Fruit fly (Drosophila melanogaster): ENCODE data around the gene CG15210.

The CG15210 gene

DNA sequence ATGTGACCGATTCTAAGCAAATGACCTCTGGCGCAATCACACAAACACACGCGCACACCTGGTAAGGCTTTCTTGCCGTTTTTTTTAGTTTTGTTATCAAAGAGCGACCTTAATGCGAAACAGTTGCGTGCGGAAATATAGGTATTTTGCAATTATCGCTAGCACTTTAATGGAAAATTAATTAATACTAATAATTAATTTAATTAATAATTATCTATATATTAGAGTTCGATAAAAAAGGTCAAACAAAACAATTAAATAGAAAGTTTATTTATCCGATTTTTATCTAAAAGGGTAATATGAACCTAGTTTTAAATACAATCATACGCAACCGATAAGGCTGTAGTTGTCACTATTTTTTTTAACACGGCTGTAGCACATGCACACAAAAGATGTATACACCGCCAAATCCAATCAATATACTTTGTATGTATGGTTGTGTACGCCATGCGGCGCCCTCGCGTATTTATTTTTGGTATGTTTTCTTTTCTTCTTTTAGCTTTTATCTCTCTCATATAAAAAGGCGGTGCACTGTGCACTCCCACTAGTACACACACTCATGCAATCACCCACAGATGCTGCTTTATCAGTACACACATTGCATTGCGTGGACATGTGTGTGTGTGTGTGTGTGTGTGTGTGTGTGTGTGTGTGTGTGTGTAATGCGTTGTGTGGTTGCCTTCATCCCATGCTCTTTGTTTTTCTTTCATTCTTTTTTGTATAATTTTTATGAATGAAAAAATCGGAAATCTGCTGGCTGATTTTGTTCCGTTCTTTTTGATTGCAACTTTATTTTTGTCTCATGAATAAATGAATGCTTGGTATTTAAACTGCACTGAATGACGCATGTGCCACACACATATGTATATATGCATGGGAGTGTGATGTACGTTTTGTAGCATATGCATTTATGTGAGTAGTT, 36.3 kb upstream of the CG15210 start (continued):
- TF ChIP-seq Oaz (GFP tag; IDR thresholded peaks at IDR 0.05) = no peak
- TF ChIP-seq Rx (GFP tag; IDR thresholded peaks at IDR 0.05) = no peak
- TF ChIP-seq slp2 (GFP tag; optimal IDR thresholded peaks at IDR 0.05) = no peak
- TF ChIP-seq CG8089 (GFP tag; optimal IDR thresholded peaks at IDR 0.05) = no peak
- TF ChIP-seq Neu2 (GFP tag; optimal IDR thresholded peaks at IDR 0.05; ENCODE audit: borderline replicate concordance) = no peak
- TF ChIP-seq Xrp1 (GFP tag; IDR thresholded peaks at IDR 0.05) = peak; percentile 71
- TF ChIP-seq sc (optimal IDR thresholded peaks at IDR 0.05) = no peak
- peak; percentile 61 for TF ChIP-seq sc (GFP tag; optimal IDR thresholded peaks at IDR 0.05)
- TF ChIP-seq bowl (GFP tag; IDR thresholded peaks at IDR 0.05) = no peak
- TF ChIP-seq Lim3 (GFP tag; IDR thresholded peaks at IDR 0.05) = no peak
- TF ChIP-seq CG17328 (GFP tag; IDR thresholded peaks at IDR 0.05) = peak; percentile 23; the same call in 1 of the 2 replicates
- peak; percentile 87 for TF ChIP-seq CG17361 (GFP tag; IDR thresholded peaks at IDR 0.05)
- peak; percentile 46 for TF ChIP-seq Dek (tag; optimal IDR thresholded peaks at IDR 0.05)
- TF ChIP-seq CG14014 (GFP tag; IDR thresholded peaks at IDR 0.05) = peak; percentile 36; the same call in 1 of the 2 replicates
- TF ChIP-seq Sry-β (GFP tag; optimal IDR thresholded peaks at IDR 0.05) = no peak
- TF ChIP-seq dati (GFP tag; IDR thresholded peaks at IDR 0.05) = no peak
- TF ChIP-seq CG2199 (GFP tag; IDR thresholded peaks at IDR 0.05) = peak; percentile 65; the same call in 1 of the 3 replicates
- TF ChIP-seq onecut (GFP tag; IDR thresholded peaks at IDR 0.05) = peak; percentile 52
- TF ChIP-seq HLH4C (GFP tag; IDR thresholded peaks at IDR 0.05; ENCODE audit: partially characterized antibody) = no peak
- TF ChIP-seq luna (GFP tag; optimal IDR thresholded peaks at IDR 0.05) = no peak
- no peak for TF ChIP-seq pita (GFP tag; optimal IDR thresholded peaks at IDR 0.05)
- no peak for TF ChIP-seq ap (GFP tag; IDR thresholded peaks at IDR 0.05)
- TF ChIP-seq CG6272 (GFP tag; IDR thresholded peaks at IDR 0.05) = no peak
- TF ChIP-seq tgo (GFP tag; IDR thresholded peaks at IDR 0.05) = peak; percentile 54
- TF ChIP-seq CG10366 (GFP tag; IDR thresholded peaks at IDR 0.05) = peak; percentile 40
- TF ChIP-seq CG10209 (GFP tag; optimal IDR thresholded peaks at IDR 0.05) = peak; percentile 68
- peak; percentile 40 for TF ChIP-seq CG15696 (tag; optimal IDR thresholded peaks at IDR 0.05)
- peak; percentile 24 for TF ChIP-seq CG15514 (GFP tag; optimal IDR thresholded peaks at IDR 0.05)
- peak; percentile 62 for TF ChIP-seq Hr3 (GFP tag; optimal IDR thresholded peaks at IDR 0.05)
- no peak for TF ChIP-seq amos (GFP tag; IDR thresholded peaks at IDR 0.05; ENCODE audit: partially characterized antibody)
- peak; percentile 51 for TF ChIP-seq CG5180 (GFP tag; optimal IDR thresholded peaks at IDR 0.05)
- TF ChIP-seq sug (tag; optimal IDR thresholded peaks at IDR 0.05) = peak; percentile 47
- TF ChIP-seq CG2202 (tag; optimal IDR thresholded peaks at IDR 0.05) = peak; percentile 16
- peak; percentile 65; the same call in 1 of the 2 replicates for TF ChIP-seq seq (GFP tag; IDR thresholded peaks at IDR 0.05)
- no peak for TF ChIP-seq CG34376 (GFP tag; optimal IDR thresholded peaks at IDR 0.05)
- TF ChIP-seq tin (GFP tag; optimal IDR thresholded peaks at IDR 0.05) = peak; percentile 24
- TF ChIP-seq CG1602 (GFP tag; optimal IDR thresholded peaks at IDR 0.05) = peak; percentile 36
- TF ChIP-seq dm (GFP tag; optimal IDR thresholded peaks at IDR 0.05) = no peak
- TF ChIP-seq CG9609 (GFP tag; optimal IDR thresholded peaks at IDR 0.05) = no peak
- no peak for TF ChIP-seq Dbx (GFP tag; IDR thresholded peaks at IDR 0.05)
- TF ChIP-seq ATbp (GFP tag; optimal IDR thresholded peaks at IDR 0.05) = peak; percentile 52
- TF ChIP-seq croc (GFP tag; conservative IDR thresholded peaks at IDR 0.05) = peak; percentile 34; the same call in 1 of the 3 replicates
- peak; percentile 69 for TF ChIP-seq CG10267 (tag; optimal IDR thresholded peaks at IDR 0.05)
- TF ChIP-seq CG15269 (tag; optimal IDR thresholded peaks at IDR 0.05) = peak; percentile 82
- peak; percentile 20 for TF ChIP-seq Med (GFP tag)
- peak; percentile 22; the same call in 1 of the 2 replicates for TF ChIP-seq ssp (GFP tag; IDR thresholded peaks at IDR 0.05)
- TF ChIP-seq her (GFP tag; optimal IDR thresholded peaks at IDR 0.05) = no peak
- peak; percentile 37 for TF ChIP-seq ind (GFP tag; optimal IDR thresholded peaks at IDR 0.05)
- no peak for TF ChIP-seq toy (GFP tag; IDR thresholded peaks at IDR 0.05)

Data from whole organism, embryonic.